Worm (Caenorhabditis elegans) whole organism, young adult: ENCODE results near the gene clec-85.

Experiments used
- F49E8.2 ChIP-seq: sonication (generic microtip); optimal IDR thresholded peaks from 3 replicates; lab custom pipeline; 2017; ENCODE audit warnings: missing genetic modification characterization, mild to moderate bottlenecking, missing compliant biosample characterization, antibody characterized with exemption, moderate library complexity; ENCODE audit not compliant: insufficient read depth
- Y95B8A.8 ChIP-seq: fragments of 200-800 bp; sonication (Bioruptor generic); IDR thresholded peaks from 2 replicates; pipeline ENCODE4 v1.3.6; 2022; ENCODE audit warnings: missing genetic modification reagents, missing genetic modification characterization, missing compliant biosample characterization
- him-1 ChIP-seq: sonication (generic microtip); optimal IDR thresholded peaks from 2 replicates; lab custom pipeline; 2016; ENCODE audit warnings: missing genotype, missing genetic modification reagents, missing genetic modification characterization, missing compliant biosample characterization
- snpc-4 ChIP-seq, 5 experiments: fragments of 150-350 bp in 1 of 5; sonication (generic microtip) in 4 of 5; optimal IDR thresholded peaks; 2 replicates each; lab custom pipeline; 2014 to 2018; ENCODE audit warnings: missing genetic modification characterization in 5 of 5, missing biosample characterization in 3 of 5, antibody characterized with exemption in 2 of 5, mild to moderate bottlenecking in 2 of 5, missing compliant biosample characterization in 2 of 5, missing genotype in 2 of 5, moderate library complexity in 2 of 5, missing genetic modification reagents in 1 of 5

DNA sequence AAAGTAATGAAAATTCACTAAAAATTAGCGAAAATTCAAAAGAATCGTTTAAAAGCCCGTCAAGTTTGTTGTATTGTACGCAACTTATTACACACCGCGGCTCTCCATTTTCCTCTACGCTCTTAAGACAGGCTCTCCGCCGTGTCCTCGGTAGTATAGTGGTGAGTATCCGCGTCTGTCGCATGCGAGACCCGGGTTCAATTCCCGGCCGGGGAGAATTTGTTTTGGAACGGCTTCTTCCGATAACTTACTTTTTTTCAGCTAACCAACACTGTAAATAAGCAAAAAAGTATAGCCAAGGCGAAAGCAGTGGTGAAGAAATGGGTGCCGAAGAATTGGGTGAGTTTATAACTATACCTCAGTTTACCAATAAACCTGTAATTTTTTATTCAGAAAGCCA lies 48.5 kb upstream of the clec-85 start:
- no peak for TF ChIP-seq Y95B8A.8
- peak; percentile 24 for TF ChIP-seq F49E8.2 (tag; lab: Kevin White, UChicago)
- TF ChIP-seq snpc-4 (GFP tag; optimal IDR thresholded peaks at IDR 0.05; lab: Kevin White, UChicago), result peak; percentile 41
- peak in 1 of 4 experiments; percentile 39 for TF ChIP-seq snpc-4 (tag; optimal IDR thresholded peaks at IDR 0.05; lab: Kevin White, UChicago)
- TF ChIP-seq him-1 (tag; lab: Kevin White, UChicago), result no peak
